Worm (Caenorhabditis elegans) whole organism, mixed stage, embryonic: ENCODE measurements around the gene noca-2.

Source experiments
- nhr-237 ChIP-seq: fragments of 150-350 bp; optimal IDR thresholded peaks from 2 replicates; lab custom pipeline; 2014; ENCODE audit warnings: missing biosample characterization, missing genetic modification characterization
- unc-39 ChIP-seq: fragments of 150-350 bp; optimal IDR thresholded peaks from 2 replicates; lab custom pipeline; 2014; ENCODE audit warnings: missing biosample characterization, missing genetic modification characterization

- no peak for TF ChIP-seq unc-39 (tag; lab: Kevin White, UChicago)
- TF ChIP-seq nhr-237 (tag; lab: Kevin White, UChicago): no peak
Observed at ce11 chrX:11621997-11622396, 44.9 kb upstream of the noca-2 start, which contains the start of gene sto-3.
